Fruit fly (Drosophila melanogaster): ENCODE measurements around the gene Lamtor4.
A peak's percentile ranks its signal among the peaks of the same experiment; 100 is the strongest.

The Lamtor4 gene

DNA sequence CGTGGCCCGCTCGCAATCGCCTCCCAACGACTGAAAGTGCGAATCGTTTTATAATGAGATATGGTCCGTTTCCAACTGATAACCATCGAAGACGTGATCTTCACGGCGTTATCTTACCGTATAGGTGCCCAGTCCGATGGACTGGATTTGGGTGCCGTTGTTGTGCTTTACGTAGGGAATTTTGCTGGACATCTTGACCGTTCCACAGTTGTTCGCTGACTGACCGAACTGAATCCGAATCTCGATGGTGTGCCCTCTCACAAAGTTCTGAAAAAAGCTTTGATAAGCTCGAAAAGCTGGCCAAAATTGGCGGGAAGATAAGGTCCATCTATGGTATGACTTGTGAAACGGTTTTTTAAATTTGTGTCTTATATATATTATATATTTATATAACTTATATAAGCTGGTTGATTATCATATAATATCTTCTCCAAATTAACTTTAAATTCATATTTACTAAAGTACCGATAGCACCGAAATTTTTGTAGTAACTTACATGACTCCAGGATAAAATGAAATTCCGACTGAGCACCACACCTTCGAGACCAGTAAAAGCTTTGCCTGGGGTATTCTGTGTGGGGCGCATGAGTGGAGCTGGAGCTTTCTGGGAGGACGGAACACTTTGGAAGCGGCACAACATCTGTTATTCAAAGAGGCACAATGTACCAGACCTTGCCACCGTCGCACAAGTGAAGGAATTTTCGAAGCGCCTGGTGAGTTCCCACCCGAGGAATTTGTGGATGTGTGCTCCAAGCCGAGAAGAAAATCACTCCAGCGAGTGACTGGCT lies 45.7 kb downstream of the Lamtor4 start, which contains the start of the genes CG10863 and CG14982:
Gene CG10863, minus strand, starts transcription at position 225 of the 788 bp plus-strand sequence.
Gene CG14982, plus strand, starts transcription at position 470 of the 788 bp plus-strand sequence.
- TF ChIP-seq Jra (GFP tag; optimal IDR thresholded peaks at IDR 0.05) (no peak), sage (GFP tag; optimal IDR thresholded peaks at IDR 0.05) (peak; percentile 8), dmrt93B (GFP tag; optimal IDR thresholded peaks at IDR 0.05) (no peak), Myc (optimal IDR thresholded peaks at IDR 0.05) (no peak), foxo (GFP tag; optimal IDR thresholded peaks at IDR 0.05) (no peak), GATAd (GFP tag; optimal IDR thresholded peaks at IDR 0.05) (no peak), Dfd (GFP tag; optimal IDR thresholded peaks at IDR 0.05) (no peak), Abd-B (GFP tag; optimal IDR thresholded peaks at IDR 0.05) (no peak), CrebA (GFP tag; optimal IDR thresholded peaks at IDR 0.05; ENCODE audit: borderline replicate concordance) (no peak), OdsH (GFP tag; optimal IDR thresholded peaks at IDR 0.05) (peak; percentile 3), ey (GFP tag; optimal IDR thresholded peaks at IDR 0.05) (no peak), Hr78 (GFP tag; optimal IDR thresholded peaks at IDR 0.05) (no peak), psq (GFP tag; optimal IDR thresholded peaks at IDR 0.05) (no peak), Sp1 (GFP tag; optimal IDR thresholded peaks at IDR 0.05) (peak; percentile 29), Mio (GFP tag; optimal IDR thresholded peaks at IDR 0.05) (no peak), CG32264 (GFP tag; optimal IDR thresholded peaks at IDR 0.05) (no peak), usp (GFP tag; optimal IDR thresholded peaks at IDR 0.05) (no peak), CG9705 (GFP tag; optimal IDR thresholded peaks at IDR 0.05) (no peak), br (GFP tag; optimal IDR thresholded peaks at IDR 0.05) (peak; percentile 35), tai (GFP tag; optimal IDR thresholded peaks at IDR 0.05) (no peak), h (GFP tag; optimal IDR thresholded peaks at IDR 0.05) (peak; percentile 47), pan (optimal IDR thresholded peaks at IDR 0.05) (no peak), dl (GFP tag; optimal IDR thresholded peaks at IDR 0.05; ENCODE audit: insufficient read depth in 1 of 2, partially characterized antibody in 2 of 2) (no peak), woc (GFP tag; optimal IDR thresholded peaks at IDR 0.05) (no peak), brk (GFP tag; optimal IDR thresholded peaks at IDR 0.05) (no peak), dsf (GFP tag; optimal IDR thresholded peaks at IDR 0.05; ENCODE audit: borderline replicate concordance) (no peak), Dif (GFP tag; optimal IDR thresholded peaks at IDR 0.05; ENCODE audit: partially characterized antibody) (peak; percentile 41), Hr83 (GFP tag; optimal IDR thresholded peaks at IDR 0.05; ENCODE audit: poor library complexity, severe bottlenecking) (no peak), N (GFP tag; optimal IDR thresholded peaks at IDR 0.05) (no peak), lola (GFP tag; optimal IDR thresholded peaks at IDR 0.05) (no peak), Rel (GFP tag; optimal IDR thresholded peaks at IDR 0.05) (no peak), Rel (tag; optimal IDR thresholded peaks at IDR 0.05) (peak; percentile 80), jim (GFP tag; optimal IDR thresholded peaks at IDR 0.05) (no peak), Hnf4 (GFP tag; optimal IDR thresholded peaks at IDR 0.05) (no peak), fru (GFP tag; optimal IDR thresholded peaks at IDR 0.05) (no peak), HLH106 (tag; optimal IDR thresholded peaks at IDR 0.05) (no peak), Vsx2 (GFP tag; optimal IDR thresholded peaks at IDR 0.05; ENCODE audit: partially characterized antibody) (peak; percentile 19), rgr (GFP tag; optimal IDR thresholded peaks at IDR 0.05) (peak; percentile 52), sv (GFP tag; optimal IDR thresholded peaks at IDR 0.05) (no peak)

Data from whole organism, wandering third instar larva.